Worm (Caenorhabditis elegans): ENCODE data around the gene C17B7.10.

C17B7.10 gene

ce11 chrV:3301898-3302297, 39.9 kb downstream of the C17B7.10 start, which contains the start of gene srbc-1:
srbc-1 (minus strand) TSS chrV:3301998.
- TF ChIP-seq tbx-37 (GFP tag; conservative IDR thresholded peaks at IDR 0.05) (no peak), aly-1 (tag; optimal IDR thresholded peaks at IDR 0.05) (no peak), sea-1 (GFP tag; conservative IDR thresholded peaks at IDR 0.05) (no peak)

- TF ChIP-seq tra-4 (tag; optimal IDR thresholded peaks at IDR 0.05) = no peak
- TF ChIP-seq scrt-1 (GFP tag; IDR thresholded peaks at IDR 0.05) = no peak
- TF ChIP-seq hmbx-1 (tag; optimal IDR thresholded peaks at IDR 0.05) = no peak
- no peak for TF ChIP-seq pes-1 (GFP tag; IDR thresholded peaks at IDR 0.05)
- TF ChIP-seq hnd-1 (tag; optimal IDR thresholded peaks at IDR 0.05) = no peak
- TF ChIP-seq F13C5.2 (tag; optimal IDR thresholded peaks at IDR 0.05) = no peak
- no peak for TF ChIP-seq B0310.2 (tag; optimal IDR thresholded peaks at IDR 0.05)
- no peak for TF ChIP-seq sea-1 (GFP tag; conservative IDR thresholded peaks at IDR 0.05)
Measured at ce11 chrV:3299437-3299836, 42.4 kb downstream of the C17B7.10 start.

ce11 chrV:3297764-3298163, 44.0 kb downstream of the C17B7.10 start, which contains the start of gene srx-122:
srx-122 (minus strand) TSS chrV:3297864.
- TF ChIP-seq hmbx-1 (tag; optimal IDR thresholded peaks at IDR 0.05) (no peak), ceh-36 (tag; optimal IDR thresholded peaks at IDR 0.05) (no peak), ceh-13 (GFP tag; optimal IDR thresholded peaks at IDR 0.05) (no peak), ama-1 (optimal IDR thresholded peaks at IDR 0.05) (no peak), B0310.2 (tag; optimal IDR thresholded peaks at IDR 0.05) (no peak), flt-1 (GFP tag; IDR thresholded peaks at IDR 0.05) (no peak), hmg-4 (GFP tag; optimal IDR thresholded peaks at IDR 0.05) (no peak), ets-7 (tag; optimal IDR thresholded peaks at IDR 0.05) (no peak), F13C5.2 (tag; optimal IDR thresholded peaks at IDR 0.05) (no peak), aly-1 (tag; optimal IDR thresholded peaks at IDR 0.05) (no peak)

ce11 chrV:3295368-3295767, 46.4 kb downstream of the C17B7.10 start:
- TF ChIP-seq scrt-1 (GFP tag; IDR thresholded peaks at IDR 0.05) (no peak), F13C5.2 (tag; optimal IDR thresholded peaks at IDR 0.05) (no peak), tra-4 (tag; optimal IDR thresholded peaks at IDR 0.05) (no peak), ceh-36 (tag; optimal IDR thresholded peaks at IDR 0.05) (no peak), B0310.2 (tag; optimal IDR thresholded peaks at IDR 0.05) (no peak), tbx-37 (GFP tag; conservative IDR thresholded peaks at IDR 0.05) (no peak), hmbx-1 (tag; optimal IDR thresholded peaks at IDR 0.05) (no peak), hnd-1 (tag; optimal IDR thresholded peaks at IDR 0.05) (no peak), aly-1 (tag; optimal IDR thresholded peaks at IDR 0.05) (no peak), ets-7 (tag; optimal IDR thresholded peaks at IDR 0.05) (no peak), flt-1 (GFP tag; IDR thresholded peaks at IDR 0.05) (no peak), ceh-13 (GFP tag; optimal IDR thresholded peaks at IDR 0.05) (no peak)
